Worm (Caenorhabditis elegans): ENCODE results near the gene irld-50.

DNA sequence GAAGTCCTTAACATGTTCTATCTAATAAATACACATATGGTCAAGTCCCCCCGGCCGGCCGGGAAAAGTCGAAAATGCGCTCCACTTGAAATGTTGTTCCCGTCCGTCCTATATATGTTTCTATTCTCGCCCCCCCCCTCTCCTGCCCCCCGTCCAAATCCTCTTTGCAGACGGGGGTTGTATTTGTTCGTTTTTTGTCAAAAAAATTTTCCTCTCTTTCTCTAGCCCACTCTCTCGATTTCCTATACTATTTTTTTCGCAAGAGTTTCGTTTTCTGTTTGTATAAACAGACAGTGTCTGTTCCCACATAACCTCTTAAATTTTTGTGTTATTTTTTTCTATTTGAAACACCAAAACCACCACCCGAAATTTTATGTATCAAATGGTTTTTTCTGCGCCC lies 23.2 kb upstream of the irld-50 start:
- TF ChIP-seq nhr-10 (tag; optimal IDR thresholded peaks at IDR 0.05) (no peak), F49E8.2 (tag; optimal IDR thresholded peaks at IDR 0.05; ENCODE audit: borderline replicate concordance) (no peak), unc-62 (GFP tag; optimal IDR thresholded peaks at IDR 0.05 in 1 of 2) (no peak), unc-62 (tag; optimal IDR thresholded peaks at IDR 0.05) (no peak), skn-1 (tag; optimal IDR thresholded peaks at IDR 0.05) (no peak), daf-12 (tag; optimal IDR thresholded peaks at IDR 0.05) (no peak), F44E2.7 (GFP tag; IDR thresholded peaks at IDR 0.05) (no peak)
